Worm (Caenorhabditis elegans) whole organism, young adult: ENCODE data around the gene elt-2.

Experiments
- B0261.1 ChIP-seq: sonication (generic microtip); optimal IDR thresholded peaks from 2 replicates; lab custom pipeline; 2016; ENCODE audit warnings: mild to moderate bottlenecking, missing genetic modification characterization, moderate library complexity, missing compliant biosample characterization
- D2030.7 ChIP-seq: fragments of 200-800 bp; sonication (Bioruptor generic); IDR thresholded peaks from 2 replicates; pipeline ENCODE4 v1.3.6; 2022; ENCODE audit warnings: missing genetic modification reagents, missing genetic modification characterization, missing compliant biosample characterization
- F22D6.2 ChIP-seq: sonication (generic microtip); optimal IDR thresholded peaks from 2 replicates; lab custom pipeline; 2016; ENCODE audit warnings: mild to moderate bottlenecking, missing genetic modification characterization, missing compliant biosample characterization
- F49E8.2 ChIP-seq: sonication (generic microtip); optimal IDR thresholded peaks from 3 replicates; lab custom pipeline; 2017; ENCODE audit warnings: missing genetic modification characterization, mild to moderate bottlenecking, missing compliant biosample characterization, antibody characterized with exemption, moderate library complexity; ENCODE audit not compliant: insufficient read depth
- K11D2.4 ChIP-seq: fragments of 200-800 bp; sonication (Bioruptor generic); IDR thresholded peaks from 2 replicates; pipeline ENCODE4 v1.3.6; 2022; ENCODE audit warnings: missing genetic modification reagents, missing genetic modification characterization, missing compliant biosample characterization
- T07F8.4 ChIP-seq: sonication (generic microtip); optimal IDR thresholded peaks from 2 replicates; lab custom pipeline; 2016; ENCODE audit warnings: mild to moderate bottlenecking, missing genetic modification characterization, moderate library complexity, missing compliant biosample characterization
- T26A5.8 ChIP-seq: sonication (generic microtip); optimal IDR thresholded peaks from 2 replicates; lab custom pipeline; 2016; ENCODE audit warnings: missing genetic modification characterization, missing compliant biosample characterization
- Y79H2A.3 ChIP-seq: fragments of 200-800 bp; sonication (Bioruptor generic); conservative IDR thresholded peaks from 2 replicates; pipeline ENCODE4 v1.3.6; 2022; ENCODE audit warnings: missing genetic modification reagents, missing genetic modification characterization, missing compliant biosample characterization
- Y95B8A.8 ChIP-seq: fragments of 200-800 bp; sonication (Bioruptor generic); IDR thresholded peaks from 2 replicates; pipeline ENCODE4 v1.3.6; 2022; ENCODE audit warnings: missing genetic modification reagents, missing genetic modification characterization, missing compliant biosample characterization
- ZK185.1 ChIP-seq: sonication (generic microtip); optimal IDR thresholded peaks from 2 replicates; lab custom pipeline; 2016; ENCODE audit warnings: mild to moderate bottlenecking, missing genetic modification characterization, missing compliant biosample characterization; ENCODE audit not compliant: poor library complexity, severe bottlenecking
- akir-1 ChIP-seq: fragments of 200-800 bp; sonication (Bioruptor generic); optimal IDR thresholded peaks from 2 replicates; lab custom pipeline; 2018; ENCODE audit warnings: mild to moderate bottlenecking, missing genetic modification characterization, moderate library complexity, missing compliant biosample characterization
- aptf-3 ChIP-seq: fragments of 200-800 bp; sonication (Bioruptor generic); IDR thresholded peaks from 2 replicates; pipeline ENCODE4 v1.3.6; 2022; ENCODE audit warnings: missing genetic modification characterization, missing compliant biosample characterization
- attf-5 ChIP-seq: fragments of 200-800 bp; sonication (Bioruptor generic); optimal IDR thresholded peaks from 2 replicates; lab custom pipeline; 2018; ENCODE audit warnings: mild to moderate bottlenecking, missing genetic modification characterization, missing compliant biosample characterization
- ceh-27 ChIP-seq: fragments of 200-800 bp; sonication (Bioruptor generic); optimal IDR thresholded peaks from 2 replicates; lab custom pipeline; 2018; ENCODE audit warnings: mild to moderate bottlenecking, missing genetic modification characterization, moderate library complexity, missing compliant biosample characterization
- ceh-91 ChIP-seq: fragments of 200-800 bp; sonication (Bioruptor generic); IDR thresholded peaks from 2 replicates; pipeline ENCODE4 v1.3.6; 2022; ENCODE audit warnings: missing genetic modification reagents, missing genetic modification characterization, missing compliant biosample characterization
- egrh-3 ChIP-seq: fragments of 200-800 bp; sonication (Bioruptor generic); IDR thresholded peaks from 2 replicates; pipeline ENCODE4 v1.3.6; 2022; ENCODE audit warnings: missing genetic modification reagents, missing genetic modification characterization, missing compliant biosample characterization
- ekl-4 ChIP-seq: fragments of 200-800 bp; sonication (Bioruptor generic); IDR thresholded peaks from 2 replicates; pipeline ENCODE4 v1.3.6; 2022; ENCODE audit warnings: missing genetic modification reagents, missing genetic modification characterization, missing compliant biosample characterization
- ets-4 ChIP-seq: fragments of 200-800 bp; sonication (Bioruptor generic); optimal IDR thresholded peaks from 2 replicates; lab custom pipeline; 2018; ENCODE audit warnings: mild to moderate bottlenecking, missing genetic modification characterization, missing compliant biosample characterization
- him-1 ChIP-seq: sonication (generic microtip); optimal IDR thresholded peaks from 2 replicates; lab custom pipeline; 2016; ENCODE audit warnings: missing genotype, missing genetic modification reagents, missing genetic modification characterization, missing compliant biosample characterization
- let-526 ChIP-seq: fragments of 200-800 bp; sonication (Bioruptor generic); IDR thresholded peaks from 2 replicates; pipeline ENCODE4 v1.3.6; 2022; ENCODE audit warnings: missing genetic modification reagents, missing genetic modification characterization, missing compliant biosample characterization
- lin-26 ChIP-seq: fragments of 200-800 bp; sonication (Bioruptor generic); IDR thresholded peaks from 2 replicates; pipeline ENCODE4 v1.3.6; 2022; ENCODE audit warnings: missing genetic modification reagents, missing genetic modification characterization, missing compliant biosample characterization
- lir-1 ChIP-seq: fragments of 200-800 bp; sonication (Bioruptor generic); conservative IDR thresholded peaks from 2 replicates; pipeline ENCODE4 v1.3.6; 2022; ENCODE audit warnings: missing genetic modification reagents, missing genetic modification characterization, missing compliant biosample characterization
- madf-10 ChIP-seq: sonication (generic microtip); optimal IDR thresholded peaks from 2 replicates; lab custom pipeline; 2016; ENCODE audit warnings: mild to moderate bottlenecking, missing genetic modification characterization, missing compliant biosample characterization
- madf-6 ChIP-seq: fragments of 200-800 bp; sonication (Bioruptor generic); IDR thresholded peaks from 2 replicates; pipeline ENCODE4 v1.3.6; 2022; ENCODE audit warnings: missing genetic modification reagents, missing genetic modification characterization, missing compliant biosample characterization
- madf-8 ChIP-seq: fragments of 200-800 bp; sonication (Bioruptor generic); conservative IDR thresholded peaks from 2 replicates; pipeline ENCODE4 v1.3.6; 2022; ENCODE audit warnings: missing genetic modification reagents, missing genetic modification characterization, missing compliant biosample characterization
- nfyb-1 ChIP-seq: fragments of 200-800 bp; sonication (Bioruptor generic); IDR thresholded peaks from 2 replicates; pipeline ENCODE4 v1.3.6; 2022; ENCODE audit warnings: missing genetic modification reagents, missing genetic modification characterization, missing compliant biosample characterization
- nhr-179 ChIP-seq: sonication (generic microtip); optimal IDR thresholded peaks from 2 replicates; lab custom pipeline; 2016; ENCODE audit warnings: mild to moderate bottlenecking, missing genetic modification characterization, missing compliant biosample characterization
- nhr-27 ChIP-seq: fragments of 200-800 bp; sonication (Bioruptor generic); optimal IDR thresholded peaks from 2 replicates; lab custom pipeline; 2018; ENCODE audit warnings: mild to moderate bottlenecking, missing genetic modification characterization, moderate library complexity, missing compliant biosample characterization
- nhr-90 ChIP-seq: sonication (generic microtip); optimal IDR thresholded peaks from 2 replicates; lab custom pipeline; 2016; ENCODE audit warnings: missing genotype, mild to moderate bottlenecking, missing genetic modification characterization, missing compliant biosample characterization
- pbrm-1 ChIP-seq: fragments of 200-800 bp; sonication (Bioruptor generic); IDR thresholded peaks from 2 replicates; pipeline ENCODE4 v1.3.6; 2022; ENCODE audit warnings: missing genetic modification reagents, missing genetic modification characterization, missing compliant biosample characterization
- rec-8 ChIP-seq, 2 experiments: sonication (generic microtip); optimal IDR thresholded peaks; 2 replicates each; lab custom pipeline; 2016; ENCODE audit warnings: mild to moderate bottlenecking in 2 of 2, missing genetic modification characterization in 2 of 2, missing genetic modification reagents in 2 of 2, missing genotype in 2 of 2, missing biosample characterization in 1 of 2, missing compliant biosample characterization in 1 of 2, moderate library complexity in 1 of 2
- repo-1 ChIP-seq: sonication (generic microtip); optimal IDR thresholded peaks from 2 replicates; lab custom pipeline; 2017; ENCODE audit warnings: mild to moderate bottlenecking, missing genetic modification characterization, missing compliant biosample characterization
- snpc-1.3 ChIP-seq: sonication (generic microtip); optimal IDR thresholded peaks from 2 replicates; lab custom pipeline; 2017; ENCODE audit warnings: missing genetic modification characterization, mild to moderate bottlenecking, missing compliant biosample characterization, antibody characterized with exemption, moderate library complexity, missing genotype, missing genetic modification reagents; ENCODE audit not compliant: insufficient read depth
- snpc-4 ChIP-seq, 5 experiments: fragments of 150-350 bp in 1 of 5; sonication (generic microtip) in 4 of 5; optimal IDR thresholded peaks; 2 replicates each; lab custom pipeline; 2014 to 2018; ENCODE audit warnings: missing genetic modification characterization in 5 of 5, missing biosample characterization in 3 of 5, antibody characterized with exemption in 2 of 5, mild to moderate bottlenecking in 2 of 5, missing compliant biosample characterization in 2 of 5, missing genotype in 2 of 5, moderate library complexity in 2 of 5, missing genetic modification reagents in 1 of 5
- tbx-9 ChIP-seq: sonication (generic microtip); optimal IDR thresholded peaks from 2 replicates; lab custom pipeline; 2016; ENCODE audit warnings: borderline replicate concordance, missing genetic modification characterization, inconsistent platforms, missing compliant biosample characterization
- unc-130 ChIP-seq: sonication (generic microtip); optimal IDR thresholded peaks from 2 replicates; lab custom pipeline; 2016; ENCODE audit warnings: missing genetic modification reagents, missing genetic modification characterization, missing compliant biosample characterization
- zfh-2 ChIP-seq: fragments of 200-800 bp; sonication (Bioruptor generic); conservative IDR thresholded peaks from 2 replicates; pipeline ENCODE4 v1.3.6; 2022; ENCODE audit warnings: missing genetic modification reagents, missing genetic modification characterization, missing compliant biosample characterization
- ztf-22 ChIP-seq: fragments of 200-800 bp; sonication (Bioruptor generic); optimal IDR thresholded peaks from 2 replicates; lab custom pipeline; 2018; ENCODE audit warnings: mild to moderate bottlenecking, missing genetic modification characterization, moderate library complexity, missing compliant biosample characterization

The elt-2 gene

ce11 chrX:10453960-10454359 is 27.1 kb upstream of the elt-2 start, which contains the start of gene lgc-41:
Gene lgc-41, plus strand, starts transcription at chrX:10454260.
- no peak for TF ChIP-seq nfyb-1
- no peak for TF ChIP-seq ceh-27 (GFP tag; lab: Kevin White, UChicago)
- TF ChIP-seq rec-8 (tag; optimal IDR thresholded peaks at IDR 0.05; lab: Kevin White, UChicago), result no peak
- no peak for TF ChIP-seq snpc-1.3 (tag; lab: Kevin White, UChicago)
- no peak for TF ChIP-seq lin-26 (GFP tag; lab: Robert Waterston, UW)
- TF ChIP-seq Y95B8A.8, result no peak
- TF ChIP-seq attf-5 (GFP tag; lab: Kevin White, UChicago), result no peak
- no peak for TF ChIP-seq madf-6 (GFP tag; lab: Robert Waterston, UW)

- TF ChIP-seq T07F8.4 (tag; lab: Kevin White, UChicago) (no peak), him-1 (no peak), let-526 (GFP tag; lab: Robert Waterston, UW) (no peak), K11D2.4 (GFP tag; lab: Robert Waterston, UW) (no peak), D2030.7 (GFP tag; lab: Robert Waterston, UW) (no peak), ekl-4 (GFP tag; lab: Robert Waterston, UW) (no peak), madf-6 (GFP tag; lab: Robert Waterston, UW) (no peak), rec-8 (tag; optimal IDR thresholded peaks at IDR 0.05; lab: Kevin White, UChicago) (no peak), ZK185.1 (tag; lab: Kevin White, UChicago) (no peak), aptf-3 (GFP tag; lab: Robert Waterston, UW) (no peak), ztf-22 (GFP tag; lab: Kevin White, UChicago) (no peak), zfh-2 (GFP tag; lab: Robert Waterston, UW) (no peak), nhr-179 (tag; lab: Kevin White, UChicago) (no peak), ceh-91 (GFP tag; lab: Robert Waterston, UW) (no peak), egrh-3 (no peak), tbx-9 (tag; lab: Kevin White, UChicago) (no peak), nhr-27 (tag; lab: Kevin White, UChicago) (no peak), Y79H2A.3 (GFP tag; lab: Robert Waterston, UW) (no peak), akir-1 (GFP tag; lab: Kevin White, UChicago) (no peak), snpc-4 (GFP tag; optimal IDR thresholded peaks at IDR 0.05; lab: Kevin White, UChicago) (no peak), snpc-4 (tag; optimal IDR thresholded peaks at IDR 0.05; lab: Kevin White, UChicago) (no peak)
These were observed 18.6 kb upstream of the elt-2 start for ce11 chrX:10462391-10462790.

DNA sequence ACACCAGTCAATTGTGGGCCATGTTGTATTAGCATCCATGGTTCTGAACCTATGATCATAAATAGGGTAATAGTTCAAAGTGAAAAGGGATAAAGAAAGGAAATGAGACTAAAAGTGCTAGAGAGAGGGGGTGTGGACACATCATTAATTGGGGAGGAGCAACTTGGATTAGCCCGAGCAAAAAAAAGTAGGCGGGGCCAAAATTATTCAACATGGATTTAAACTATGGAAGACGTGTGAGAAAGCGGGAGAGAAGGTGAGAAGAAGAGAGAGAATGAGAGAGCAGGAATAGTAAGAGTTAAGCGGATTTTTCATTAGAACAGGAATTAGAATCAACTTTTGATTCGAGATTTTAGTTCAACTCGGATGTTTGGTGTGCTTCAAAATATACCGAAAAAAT is 17.5 kb upstream of the elt-2 start, which contains the start of gene C39B10.1:
Gene C39B10.1, minus strand, starts transcription at position 101 of the 400 bp plus-strand sequence.
- no peak for TF ChIP-seq madf-8 (GFP tag; lab: Robert Waterston, UW)
- no peak for TF ChIP-seq egrh-3
- TF ChIP-seq B0261.1 (tag; lab: Kevin White, UChicago), result no peak
- TF ChIP-seq unc-130, result no peak
- TF ChIP-seq T26A5.8, result no peak
- TF ChIP-seq pbrm-1 (GFP tag; lab: Robert Waterston, UW), result no peak
- TF ChIP-seq nhr-90 (tag; lab: Kevin White, UChicago), result no peak
- no peak for TF ChIP-seq K11D2.4 (GFP tag; lab: Robert Waterston, UW)
- no peak for TF ChIP-seq F49E8.2 (tag; lab: Kevin White, UChicago)
- TF ChIP-seq F22D6.2 (tag; lab: Kevin White, UChicago), result no peak
- TF ChIP-seq madf-10 (tag; lab: Kevin White, UChicago), result no peak
- no peak for TF ChIP-seq ets-4 (GFP tag; lab: Kevin White, UChicago)
- TF ChIP-seq lir-1, result no peak
- TF ChIP-seq repo-1 (tag; lab: Kevin White, UChicago), result no peak
- TF ChIP-seq, all 124 proteins: peak for 0
